Fruit fly (Drosophila melanogaster) whole organism, wandering third instar larva: Measurements from ENCODE around the gene GIIIspla2.

Source experiments
- Abd-B ChIP-seq: fragments of >200 bp; optimal IDR thresholded peaks from 2 replicates; lab custom pipeline; 2017; ENCODE audit warnings: missing biosample characterization, missing genetic modification characterization
- CG32264 ChIP-seq: fragments of 200-800 bp; sonication (Bioruptor generic); optimal IDR thresholded peaks from 2 replicates; lab custom pipeline; 2016; ENCODE audit warnings: missing biosample characterization, missing genetic modification characterization
- CG9705 ChIP-seq: fragments of 200-800 bp; sonication (Bioruptor generic); optimal IDR thresholded peaks from 2 replicates; lab custom pipeline; 2018; ENCODE audit warnings: missing biosample characterization, mild to moderate bottlenecking, missing genetic modification characterization
- CrebA ChIP-seq: fragments of 200-800 bp; sonication (Bioruptor generic); optimal IDR thresholded peaks from 2 replicates; lab custom pipeline; 2016; ENCODE audit warnings: missing biosample characterization, mild to moderate bottlenecking, missing genetic modification characterization, borderline replicate concordance
- Dfd ChIP-seq: fragments of >200 bp; optimal IDR thresholded peaks from 2 replicates; lab custom pipeline; 2017; ENCODE audit warnings: missing biosample characterization, missing genetic modification characterization
- Dif ChIP-seq: fragments of 200-275, 200-300 bp; sonication (Bioruptor generic); optimal IDR thresholded peaks from 2 replicates; lab custom pipeline; 2018; ENCODE audit warnings: missing biosample characterization, missing genetic modification characterization; ENCODE audit not compliant: partially characterized antibody
- GATAd ChIP-seq: sonication (Bioruptor generic); optimal IDR thresholded peaks from 2 replicates; lab custom pipeline; 2016; ENCODE audit warnings: missing biosample characterization, missing genetic modification characterization
- HLH106 ChIP-seq: fragments of 200-800 bp; optimal IDR thresholded peaks from 3 replicates; lab custom pipeline; 2019; ENCODE audit warnings: missing biosample characterization, mild to moderate bottlenecking, missing genetic modification characterization, moderate library complexity
- Hnf4 ChIP-seq: fragments of 200-800 bp; sonication (Bioruptor generic); optimal IDR thresholded peaks from 2 replicates; lab custom pipeline; 2016; ENCODE audit warnings: missing biosample characterization, mild to moderate bottlenecking, missing genetic modification characterization
- Hr78 ChIP-seq: fragments of >200 bp; optimal IDR thresholded peaks from 2 replicates; lab custom pipeline; 2017; ENCODE audit warnings: missing biosample characterization, missing genetic modification characterization
- Hr83 ChIP-seq: fragments of 200-300 bp; sonication (Bioruptor generic); optimal IDR thresholded peaks from 2 replicates; lab custom pipeline; 2016; ENCODE audit warnings: missing biosample characterization, mild to moderate bottlenecking, missing genetic modification characterization, moderate library complexity; ENCODE audit not compliant: poor library complexity, severe bottlenecking
- Jra ChIP-seq: sonication (Bioruptor generic); optimal IDR thresholded peaks from 2 replicates; lab custom pipeline; 2016; ENCODE audit warnings: missing biosample characterization, missing genetic modification characterization
- Mio ChIP-seq: sonication (Bioruptor generic); optimal IDR thresholded peaks from 2 replicates; lab custom pipeline; 2016; ENCODE audit warnings: missing biosample characterization, missing genetic modification characterization
- Myc ChIP-seq: fragments of >200 bp; optimal IDR thresholded peaks from 2 replicates; lab custom pipeline; 2017
- N ChIP-seq: fragments of >200 bp; optimal IDR thresholded peaks from 2 replicates; lab custom pipeline; 2018; ENCODE audit warnings: missing biosample characterization, missing external identifiers, missing genetic modification characterization
- OdsH ChIP-seq: fragments of 200-800 bp; sonication (Bioruptor generic); optimal IDR thresholded peaks from 2 replicates; lab custom pipeline; 2016; ENCODE audit warnings: missing biosample characterization, mild to moderate bottlenecking, missing genetic modification characterization
- Rel ChIP-seq, 2 experiments: fragments of 200-800 bp; sonication (Bioruptor generic) in 1 of 2; optimal IDR thresholded peaks; 2 replicates in 1 of 2; 3 replicates in 1 of 2; lab custom pipeline; 2016 to 2019; ENCODE audit warnings: mild to moderate bottlenecking in 2 of 2, missing biosample characterization in 2 of 2, missing genetic modification characterization in 2 of 2, moderate library complexity in 1 of 2
- Sp1 ChIP-seq: fragments of 200-800 bp; sonication (Bioruptor generic); optimal IDR thresholded peaks from 3 replicates; lab custom pipeline; 2019; ENCODE audit warnings: missing biosample characterization, mild to moderate bottlenecking, missing genetic modification characterization, moderate library complexity
- Vsx2 ChIP-seq: fragments of 200-300, 225-300 bp; sonication (Bioruptor generic); optimal IDR thresholded peaks from 2 replicates; lab custom pipeline; 2018; ENCODE audit warnings: missing biosample characterization, missing genetic modification characterization; ENCODE audit not compliant: partially characterized antibody
- br ChIP-seq: fragments of 200-800 bp; sonication (Bioruptor generic); optimal IDR thresholded peaks from 2 replicates; lab custom pipeline; 2016; ENCODE audit warnings: missing biosample characterization, missing genetic modification characterization
- dsf ChIP-seq: sonication (Bioruptor generic); optimal IDR thresholded peaks from 2 replicates; lab custom pipeline; 2016; ENCODE audit warnings: missing biosample characterization, missing genetic modification characterization, borderline replicate concordance
- ey ChIP-seq: fragments of 200-800 bp; sonication (Bioruptor generic); optimal IDR thresholded peaks from 2 replicates; lab custom pipeline; 2016; ENCODE audit warnings: missing biosample characterization, missing genetic modification characterization
- foxo ChIP-seq, 2 experiments: fragments of 200-800 bp; sonication (Bioruptor generic); optimal IDR thresholded peaks; 2 replicates in 1 of 2; 3 replicates in 1 of 2; lab custom pipeline; 2016 to 2017; ENCODE audit warnings: missing biosample characterization in 2 of 2, missing genetic modification characterization in 2 of 2
- fru ChIP-seq: fragments of 200-800 bp; sonication (Bioruptor generic); optimal IDR thresholded peaks from 3 replicates; lab custom pipeline; 2016; ENCODE audit warnings: missing biosample characterization, mild to moderate bottlenecking, missing genetic modification characterization
- h ChIP-seq: fragments of 200-800 bp; sonication (Bioruptor generic); optimal IDR thresholded peaks from 3 replicates; lab custom pipeline; 2016; ENCODE audit warnings: missing biosample characterization, mild to moderate bottlenecking, missing genetic modification characterization
- jim ChIP-seq: fragments of 175-275, 200-325 bp; sonication (Bioruptor generic); optimal IDR thresholded peaks from 2 replicates; lab custom pipeline; 2016; ENCODE audit warnings: missing biosample characterization, mild to moderate bottlenecking, missing genetic modification characterization
- lola ChIP-seq: fragments of >200 bp; optimal IDR thresholded peaks from 2 replicates; lab custom pipeline; 2017; ENCODE audit warnings: missing biosample characterization, missing genetic modification characterization
- pan ChIP-seq: fragments of >200 bp; optimal IDR thresholded peaks from 2 replicates; lab custom pipeline; 2017
- psq ChIP-seq: fragments of 200-800 bp; sonication (Bioruptor generic); optimal IDR thresholded peaks from 3 replicates; lab custom pipeline; 2017; ENCODE audit warnings: missing biosample characterization, mild to moderate bottlenecking, missing genetic modification characterization, moderate library complexity
- rgr ChIP-seq: fragments of 200-800 bp; sonication (Bioruptor generic); optimal IDR thresholded peaks from 3 replicates; lab custom pipeline; 2016; ENCODE audit warnings: missing biosample characterization, mild to moderate bottlenecking, missing genetic modification characterization
- sage ChIP-seq: fragments of 200-800 bp; sonication (Bioruptor generic); optimal IDR thresholded peaks from 2 replicates; lab custom pipeline; 2016; ENCODE audit warnings: missing biosample characterization, mild to moderate bottlenecking, missing genetic modification characterization
- sv ChIP-seq: fragments of 200-800 bp; sonication (Bioruptor generic); optimal IDR thresholded peaks from 3 replicates; lab custom pipeline; 2016; ENCODE audit warnings: missing biosample characterization, missing genetic modification characterization
- tai ChIP-seq: sonication (Bioruptor generic); optimal IDR thresholded peaks from 2 replicates; lab custom pipeline; 2016; ENCODE audit warnings: missing biosample characterization, missing genetic modification characterization
- usp ChIP-seq: fragments of >200 bp; optimal IDR thresholded peaks from 2 replicates; lab custom pipeline; 2017; ENCODE audit warnings: missing biosample characterization, missing genetic modification characterization
- woc ChIP-seq: sonication (Bioruptor generic); optimal IDR thresholded peaks from 2 replicates; lab custom pipeline; 2016; ENCODE audit warnings: missing biosample characterization, mild to moderate bottlenecking, missing genetic modification characterization

Gene GIIIspla2

DNA sequence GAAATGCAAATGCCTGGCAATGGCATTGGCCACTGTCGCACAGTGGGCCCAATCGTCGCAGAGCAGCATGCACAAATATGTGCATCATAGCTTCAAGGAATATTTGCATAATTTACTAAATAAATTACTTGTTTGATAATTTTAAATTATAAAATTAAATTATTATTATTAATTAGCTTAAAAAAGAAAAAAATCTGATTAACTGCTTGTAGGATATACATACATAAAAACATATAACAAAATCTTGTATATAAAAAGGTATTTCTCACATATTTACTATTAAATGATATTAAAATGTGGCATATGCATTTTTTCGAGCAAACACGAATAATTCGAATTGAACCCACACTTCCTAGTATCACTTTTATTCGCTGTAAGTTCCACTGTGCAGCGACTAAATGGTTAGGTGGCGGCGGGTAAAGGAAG lies 32.2 kb upstream of the GIIIspla2 start:
- no peak for TF ChIP-seq psq

DNA sequence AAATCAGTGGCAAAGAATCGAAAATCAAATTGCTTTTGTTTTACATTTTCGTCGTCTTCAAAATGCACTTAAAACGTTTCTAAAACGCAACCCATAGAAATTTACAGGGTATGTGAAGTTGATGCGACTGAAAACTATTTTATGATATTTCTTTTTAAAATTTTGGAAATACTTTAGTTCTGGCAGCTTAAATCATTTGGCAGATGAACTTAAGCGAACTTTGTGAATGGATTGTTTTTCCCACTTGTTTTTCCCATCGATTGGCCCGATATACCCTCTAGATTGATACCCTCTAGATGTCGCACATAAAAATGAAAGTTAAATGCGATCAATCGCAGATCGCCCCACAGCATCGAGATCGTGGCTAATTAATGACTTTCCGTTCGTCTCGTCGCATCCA lies 31.3 kb upstream of the GIIIspla2 start:
- TF ChIP-seq sv (GFP tag; lab: Kevin White, UChicago) (peak; percentile 9), rgr (no peak)

DNA sequence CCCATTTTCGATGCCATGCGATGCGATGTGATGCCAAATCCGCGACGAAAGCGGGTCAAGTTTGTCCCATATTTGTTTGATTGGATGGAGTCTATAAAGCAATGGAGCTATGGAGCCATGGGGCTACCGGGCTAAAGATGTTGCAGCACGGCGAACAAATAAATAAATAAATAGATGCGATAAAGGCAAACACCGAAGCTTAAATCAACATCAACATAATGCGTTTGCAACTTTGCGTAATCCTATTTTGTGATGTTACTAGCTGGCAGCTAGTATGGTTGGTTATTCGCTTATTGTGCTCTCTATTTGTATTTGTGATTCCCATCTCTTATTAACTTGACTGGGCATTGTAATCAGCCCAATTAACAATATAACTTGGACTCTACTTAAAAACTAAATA lies 29.3 kb upstream of the GIIIspla2 start:
- TF ChIP-seq pan (lab: Kevin White, UChicago) (no peak), Hr83 (GFP tag; lab: Kevin White, UChicago) (no peak), Jra (GFP tag; lab: Kevin White, UChicago) (no peak), psq (no peak), GATAd (GFP tag; lab: Kevin White, UChicago) (no peak), CrebA (no peak), foxo (GFP tag; optimal IDR thresholded peaks at IDR 0.05; lab: Kevin White, UChicago) (no peak), rgr (no peak), br (no peak), sage (GFP tag; lab: Kevin White, UChicago) (no peak), Myc (lab: Kevin White, UChicago) (no peak), Dif (GFP tag; lab: Kevin White, UChicago) (no peak), woc (GFP tag; lab: Kevin White, UChicago) (no peak), Vsx2 (GFP tag; lab: Kevin White, UChicago) (no peak), OdsH (GFP tag; lab: Kevin White, UChicago) (no peak)

DNA sequence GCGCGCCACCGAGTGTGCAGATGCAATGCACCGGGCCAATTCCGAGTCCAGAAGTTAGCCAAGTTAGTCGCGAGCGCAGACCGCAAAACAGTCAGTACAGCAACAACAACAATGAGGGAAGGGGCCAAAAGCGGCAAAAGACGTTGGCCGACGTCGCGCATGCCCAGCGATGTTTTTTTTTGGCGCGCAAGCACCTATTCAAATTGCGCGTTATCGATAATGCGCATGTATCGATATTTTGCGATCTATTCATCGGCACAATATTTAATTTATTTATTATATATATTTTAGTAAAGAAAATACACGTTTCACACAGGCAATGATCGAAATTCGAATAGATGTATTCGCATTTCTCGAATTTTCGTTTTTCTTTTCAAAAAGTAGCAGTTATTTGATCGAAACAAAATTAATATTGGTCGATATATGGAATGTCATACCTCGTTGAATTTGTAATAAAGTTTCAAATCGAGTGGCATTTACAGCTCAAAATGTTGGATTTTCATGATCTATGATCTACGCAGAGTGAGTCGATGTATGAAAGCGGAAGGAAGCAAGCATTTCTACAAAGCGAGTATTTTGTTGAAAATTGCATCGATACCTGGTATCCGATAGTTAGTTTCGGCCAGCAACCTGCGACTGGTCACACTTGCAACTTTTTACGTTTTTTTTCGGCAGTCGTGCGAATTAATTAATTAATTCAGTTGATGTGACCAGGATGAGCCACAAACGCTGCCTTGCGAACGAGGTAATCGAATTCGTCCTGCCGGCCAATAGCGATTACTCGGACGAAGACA lies 28.0 kb upstream of the GIIIspla2 start, which contains the start of gene CG2116:
Gene CG2116 (plus strand): TSS at position 609 of the 794 bp plus-strand sequence.
- no peak for TF ChIP-seq tai (GFP tag; lab: Kevin White, UChicago)
- TF ChIP-seq sage (GFP tag; lab: Kevin White, UChicago): no peak
- peak; percentile 1 for TF ChIP-seq HLH106 (tag; lab: Kevin White, UChicago)
- TF ChIP-seq h: peak; percentile 3
- no peak for TF ChIP-seq dsf (GFP tag; lab: Kevin White, UChicago)
- peak; percentile 1 for TF ChIP-seq Myc (lab: Kevin White, UChicago)
- TF ChIP-seq Hr83 (GFP tag; lab: Kevin White, UChicago): no peak
- TF ChIP-seq Dif (GFP tag; lab: Kevin White, UChicago): no peak
- TF ChIP-seq Sp1: peak; percentile 13
- TF ChIP-seq usp: no peak
- no peak for TF ChIP-seq br
- no peak for TF ChIP-seq psq
- no peak for TF ChIP-seq Mio
- no peak for TF ChIP-seq ey (GFP tag; lab: Kevin White, UChicago)

DNA sequence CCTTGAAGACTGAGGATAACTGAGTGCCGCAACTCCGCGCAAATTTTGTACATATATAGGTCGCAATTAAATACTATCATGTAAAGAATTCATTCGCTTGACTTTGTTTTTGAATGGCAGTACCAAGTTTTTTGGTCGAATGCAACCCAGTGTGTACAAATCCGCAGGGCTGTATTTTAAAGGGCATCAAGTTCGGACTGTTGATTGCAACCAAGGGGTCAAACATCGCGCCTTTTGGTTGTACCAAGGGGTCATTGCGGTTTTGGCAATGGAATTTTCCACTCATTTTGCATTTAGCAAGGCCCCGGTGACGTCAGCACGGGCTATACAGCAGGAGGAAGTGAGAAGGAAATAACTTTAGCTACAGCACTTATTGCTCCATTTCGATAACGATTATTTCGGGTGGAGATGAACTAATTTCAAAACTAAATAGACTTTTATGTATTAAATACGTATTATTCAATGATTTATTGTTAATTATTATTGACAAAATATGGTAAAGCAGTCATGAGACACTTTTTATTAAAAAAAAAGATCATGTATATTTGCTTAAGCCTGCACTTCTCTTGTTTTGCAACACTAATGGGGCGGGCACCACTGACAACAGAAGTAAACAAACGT lies 25.6 kb upstream of the GIIIspla2 start, which contains the start of gene CG10958:
Gene CG10958 (plus strand): TSS at position 593 of the 621 bp plus-strand sequence.
- TF ChIP-seq lola (GFP tag; lab: Kevin White, UChicago): no peak
- peak; percentile 75 for TF ChIP-seq OdsH (GFP tag; lab: Kevin White, UChicago)
- TF ChIP-seq dsf (GFP tag; lab: Kevin White, UChicago): no peak
- no peak for TF ChIP-seq pan (lab: Kevin White, UChicago)
- TF ChIP-seq Jra (GFP tag; lab: Kevin White, UChicago): peak; percentile 52
- TF ChIP-seq Mio: no peak
- peak; percentile 77 for TF ChIP-seq rgr
- TF ChIP-seq fru (GFP tag; lab: Kevin White, UChicago): peak; percentile 65
- TF ChIP-seq Sp1: peak; percentile 54
- peak; percentile 47 for TF ChIP-seq HLH106 (tag; lab: Kevin White, UChicago)
- TF ChIP-seq br: peak; percentile 60
- TF ChIP-seq psq: peak; percentile 67
- TF ChIP-seq jim (GFP tag; lab: Kevin White, UChicago): no peak
- TF ChIP-seq tai (GFP tag; lab: Kevin White, UChicago): no peak
- peak; percentile 35 for TF ChIP-seq GATAd (GFP tag; lab: Kevin White, UChicago)
- no peak for TF ChIP-seq Dfd (GFP tag; lab: Kevin White, UChicago)
- TF ChIP-seq Hr78: no peak
- peak in 1 of 2 experiments; percentile 81 for TF ChIP-seq foxo (GFP tag; optimal IDR thresholded peaks at IDR 0.05; lab: Kevin White, UChicago)
- peak; percentile 76 for TF ChIP-seq Hnf4
- TF ChIP-seq Myc (lab: Kevin White, UChicago): peak; percentile 23
- peak; percentile 32 for TF ChIP-seq sage (GFP tag; lab: Kevin White, UChicago)
- TF ChIP-seq CG9705 (GFP tag; lab: Kevin White, UChicago): no peak
- no peak for TF ChIP-seq CG32264 (GFP tag; lab: Kevin White, UChicago)
- peak; percentile 46 for TF ChIP-seq ey (GFP tag; lab: Kevin White, UChicago)
- TF ChIP-seq Dif (GFP tag; lab: Kevin White, UChicago): no peak
- no peak for TF ChIP-seq N (GFP tag; lab: Kevin White, UChicago)
- no peak for TF ChIP-seq Vsx2 (GFP tag; lab: Kevin White, UChicago)
- peak; percentile 79 for TF ChIP-seq h
- TF ChIP-seq Abd-B (GFP tag; lab: Kevin White, UChicago): no peak
- TF ChIP-seq woc (GFP tag; lab: Kevin White, UChicago): no peak
- TF ChIP-seq usp: no peak
- no peak for TF ChIP-seq Rel (GFP tag; optimal IDR thresholded peaks at IDR 0.05; lab: Kevin White, UChicago)
- no peak for TF ChIP-seq Rel (tag; optimal IDR thresholded peaks at IDR 0.05; lab: Kevin White, UChicago)
